Worm (Caenorhabditis elegans): ENCODE results near the gene nhr-288.

- no peak for TF ChIP-seq ztf-11 (tag; optimal IDR thresholded peaks at IDR 0.05)
- TF ChIP-seq lin-15B (tag; optimal IDR thresholded peaks at IDR 0.05) = no peak
- no peak for TF ChIP-seq fos-1 (tag; optimal IDR thresholded peaks at IDR 0.05)
- TF ChIP-seq mdl-1 (tag; optimal IDR thresholded peaks at IDR 0.05) = no peak
- TF ChIP-seq nhr-12 (tag; optimal IDR thresholded peaks at IDR 0.05) = no peak
- TF ChIP-seq nhr-11 (tag; optimal IDR thresholded peaks at IDR 0.05) = no peak
Observed at ce11 chrV:18395649-18396048, 13.2 kb upstream of the nhr-288 start, which contains the start of gene Y51A2B.9.
